Worm (Caenorhabditis elegans) whole organism, late embryonic: ENCODE results near the gene mac-1.
A peak's percentile ranks its signal among the peaks of the same experiment; 100 is the strongest.

Experiments used
- C08G9.2 ChIP-seq: sonication (generic microtip); optimal IDR thresholded peaks from 2 replicates; lab custom pipeline; 2016; ENCODE audit warnings: mild to moderate bottlenecking, missing genetic modification characterization, moderate library complexity, missing compliant biosample characterization
- F13H6.1 ChIP-seq: sonication (generic microtip); optimal IDR thresholded peaks from 2 replicates; lab custom pipeline; 2016; ENCODE audit warnings: missing genetic modification characterization, missing compliant biosample characterization
- T23F11.4 ChIP-seq: fragments of 200-800 bp; sonication (Bioruptor generic); optimal IDR thresholded peaks from 2 replicates; lab custom pipeline; 2018; ENCODE audit warnings: mild to moderate bottlenecking, missing genetic modification characterization, missing compliant biosample characterization
- ama-1 ChIP-seq: fragments of 150-350 bp; optimal IDR thresholded peaks from 2 replicates; lab custom pipeline; 2014
- ceh-14 ChIP-seq: sonication (generic microtip); optimal IDR thresholded peaks from 2 replicates; lab custom pipeline; 2016; ENCODE audit warnings: missing genotype, missing genetic modification characterization, missing compliant biosample characterization
- ceh-18 ChIP-seq: sonication (generic microtip); optimal IDR thresholded peaks from 2 replicates; lab custom pipeline; 2016; ENCODE audit warnings: missing genetic modification characterization, missing compliant biosample characterization
- ceh-19 ChIP-seq: fragments of 200-800 bp; sonication (Bioruptor generic); optimal IDR thresholded peaks from 2 replicates; lab custom pipeline; 2018; ENCODE audit warnings: mild to moderate bottlenecking, missing genetic modification characterization, missing compliant biosample characterization
- ceh-2 ChIP-seq: sonication (generic microtip); optimal IDR thresholded peaks from 2 replicates; lab custom pipeline; 2016; ENCODE audit warnings: missing genotype, missing genetic modification characterization, missing compliant biosample characterization
- ceh-24 ChIP-seq: sonication (generic microtip); optimal IDR thresholded peaks from 2 replicates; lab custom pipeline; 2016; ENCODE audit warnings: mild to moderate bottlenecking, missing genetic modification characterization, missing compliant biosample characterization
- ceh-30 ChIP-seq: fragments of 150-350 bp; optimal IDR thresholded peaks from 2 replicates; lab custom pipeline; 2014; ENCODE audit warnings: missing biosample characterization, missing genetic modification characterization
- ceh-31 ChIP-seq: sonication (generic microtip); optimal IDR thresholded peaks from 2 replicates; lab custom pipeline; 2016; ENCODE audit warnings: missing genetic modification characterization, missing compliant biosample characterization
- ceh-48 ChIP-seq: sonication (generic microtip); optimal IDR thresholded peaks from 2 replicates; lab custom pipeline; 2016; ENCODE audit warnings: missing genetic modification characterization, inconsistent platforms, missing compliant biosample characterization
- ceh-6 ChIP-seq: fragments of 200-800 bp; sonication (Bioruptor generic); optimal IDR thresholded peaks from 2 replicates; lab custom pipeline; 2018; ENCODE audit warnings: mild to moderate bottlenecking, missing genetic modification characterization, missing compliant biosample characterization
- ceh-9 ChIP-seq: sonication (generic microtip); optimal IDR thresholded peaks from 2 replicates; lab custom pipeline; 2016; ENCODE audit warnings: mild to moderate bottlenecking, missing genetic modification characterization, inconsistent platforms, missing compliant biosample characterization
- elt-2 ChIP-seq: sonication (generic microtip); optimal IDR thresholded peaks from 2 replicates; lab custom pipeline; 2016; ENCODE audit warnings: missing genetic modification reagents, missing genetic modification characterization, missing compliant biosample characterization
- ets-4 ChIP-seq: sonication (generic microtip); optimal IDR thresholded peaks from 2 replicates; lab custom pipeline; 2016; ENCODE audit warnings: missing genetic modification characterization, missing compliant biosample characterization
- fkh-10 ChIP-seq: fragments of 150-350 bp; optimal IDR thresholded peaks from 2 replicates; lab custom pipeline; 2014; ENCODE audit warnings: missing biosample characterization, missing genetic modification reagents, missing genetic modification characterization
- fkh-6 ChIP-seq: sonication (generic microtip); optimal IDR thresholded peaks from 2 replicates; lab custom pipeline; 2016; ENCODE audit warnings: missing genetic modification characterization, missing compliant biosample characterization
- hlh-15 ChIP-seq: sonication (generic microtip); optimal IDR thresholded peaks from 2 replicates; lab custom pipeline; 2016; ENCODE audit warnings: missing genetic modification characterization, missing compliant biosample characterization
- hlh-30 ChIP-seq: sonication (generic microtip); optimal IDR thresholded peaks from 2 replicates; lab custom pipeline; 2017; ENCODE audit warnings: antibody characterized with exemption, missing genetic modification characterization, missing compliant biosample characterization; ENCODE audit not compliant: insufficient read depth
- hlh-8 ChIP-seq: sonication (generic microtip); optimal IDR thresholded peaks from 2 replicates; lab custom pipeline; 2016; ENCODE audit warnings: missing genotype, missing genetic modification characterization, missing compliant biosample characterization
- lin-11 ChIP-seq: fragments of 200-800 bp; sonication (Bioruptor generic); optimal IDR thresholded peaks from 2 replicates; lab custom pipeline; 2018; ENCODE audit warnings: mild to moderate bottlenecking, missing genetic modification characterization, missing compliant biosample characterization
- nhr-11 ChIP-seq: fragments of 150-350 bp; optimal IDR thresholded peaks from 2 replicates; lab custom pipeline; 2014; ENCODE audit warnings: missing biosample characterization, missing genetic modification characterization
- nhr-232 ChIP-seq: sonication (generic microtip); optimal IDR thresholded peaks from 2 replicates; lab custom pipeline; 2016; ENCODE audit warnings: missing genetic modification characterization, missing compliant biosample characterization
- npax-4 ChIP-seq: sonication (generic microtip); optimal IDR thresholded peaks from 2 replicates; lab custom pipeline; 2016; ENCODE audit warnings: missing genetic modification characterization, missing compliant biosample characterization
- pag-3 ChIP-seq: sonication (generic microtip); optimal IDR thresholded peaks from 2 replicates; lab custom pipeline; 2016; ENCODE audit warnings: missing compliant biosample characterization, missing genetic modification characterization, borderline replicate concordance
- pat-9 ChIP-seq: fragments of 200-800 bp; sonication (Bioruptor generic); optimal IDR thresholded peaks from 2 replicates; lab custom pipeline; 2018; ENCODE audit warnings: mild to moderate bottlenecking, missing genetic modification characterization, moderate library complexity, missing compliant biosample characterization
- pha-4 ChIP-seq: fragments of 150-350 bp; optimal IDR thresholded peaks from 2 replicates; lab custom pipeline; 2018; ENCODE audit warnings: missing biosample characterization, missing genetic modification reagents, missing genetic modification characterization
- sox-4 ChIP-seq: sonication (generic microtip); optimal IDR thresholded peaks from 2 replicates; lab custom pipeline; 2017; ENCODE audit warnings: mild to moderate bottlenecking, missing genetic modification characterization, inconsistent platforms, missing compliant biosample characterization
- tbx-7 ChIP-seq: sonication (generic microtip); optimal IDR thresholded peaks from 2 replicates; lab custom pipeline; 2016; ENCODE audit warnings: missing genotype, missing genetic modification characterization, missing compliant biosample characterization
- ttx-3 ChIP-seq: sonication (generic microtip); optimal IDR thresholded peaks from 2 replicates; lab custom pipeline; 2016; ENCODE audit warnings: missing genetic modification reagents, missing genetic modification characterization, missing compliant biosample characterization
- unc-3 ChIP-seq, 2 experiments: fragments of 200-800 bp in 1 of 2; sonication (Bioruptor generic) in 1 of 2; sonication (generic microtip) in 1 of 2; conservative IDR thresholded peaks in 1 of 2; optimal IDR thresholded peaks in 1 of 2; 2 replicates each; pipeline versions ENCODE4 v1.3.6 to Lab custom; 2016 to 2022; ENCODE audit warnings: missing compliant biosample characterization in 2 of 2, missing genetic modification characterization in 2 of 2, missing genetic modification reagents in 1 of 2
- unc-42 ChIP-seq: sonication (generic microtip); optimal IDR thresholded peaks from 2 replicates; lab custom pipeline; 2016; ENCODE audit warnings: missing genotype, missing genetic modification characterization, missing compliant biosample characterization
- unc-86 ChIP-seq: sonication (generic microtip); optimal IDR thresholded peaks from 2 replicates; lab custom pipeline; 2016; ENCODE audit warnings: missing genetic modification characterization, missing compliant biosample characterization
- ztf-16 ChIP-seq: sonication (generic microtip); optimal IDR thresholded peaks from 2 replicates; lab custom pipeline; 2017; ENCODE audit warnings: missing genetic modification characterization, missing compliant biosample characterization

Gene mac-1

DNA sequence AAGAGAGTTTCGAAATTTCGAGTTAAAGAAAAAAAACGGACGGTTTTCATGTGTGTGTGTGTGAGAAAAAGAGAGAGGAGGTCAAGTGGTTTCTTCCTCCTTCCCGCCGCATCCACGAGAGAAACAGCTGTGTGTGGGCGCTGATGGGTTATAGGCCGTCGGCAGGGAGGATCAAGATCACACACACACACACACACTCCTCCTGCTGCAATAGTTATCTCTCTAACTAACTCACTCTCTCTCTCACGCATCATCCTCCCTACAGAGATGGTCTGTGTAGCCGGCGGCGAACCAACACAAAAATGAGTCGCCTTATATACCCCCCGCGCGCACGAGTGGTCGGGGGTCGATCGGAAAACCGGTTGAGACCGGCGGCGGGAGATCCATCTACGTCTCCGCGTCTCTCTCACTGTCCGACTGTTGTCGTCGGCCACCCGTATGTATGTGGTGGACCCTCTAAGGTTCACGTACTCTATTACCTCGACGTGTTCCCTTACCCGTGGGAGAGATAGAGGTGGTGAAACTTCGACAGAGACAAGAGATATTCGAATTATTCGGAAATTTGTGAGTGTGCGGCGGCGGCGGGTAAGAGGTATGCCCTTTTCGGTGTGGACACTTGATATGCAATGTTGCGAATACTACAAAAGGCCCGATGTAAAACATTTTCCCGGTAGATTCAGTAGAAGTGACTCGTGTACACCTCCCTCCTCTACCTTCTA lies 29.1 kb downstream of the mac-1 start (continued):
- TF ChIP-seq ceh-18 (tag; lab: Kevin White, UChicago) (peak; percentile 71), hlh-15 (tag; lab: Kevin White, UChicago) (no peak), ceh-19 (GFP tag; lab: Kevin White, UChicago) (no peak), ama-1 (no peak), nhr-11 (tag; lab: Kevin White, UChicago) (no peak), ceh-2 (tag; lab: Kevin White, UChicago) (peak; percentile 26), ceh-48 (no peak), T23F11.4 (GFP tag; lab: Kevin White, UChicago) (peak; percentile 15), unc-86 (tag; lab: Kevin White, UChicago) (no peak), fkh-6 (no peak), unc-42 (no peak), lin-11 (tag; lab: Kevin White, UChicago) (no peak), ztf-16 (tag; lab: Kevin White, UChicago) (peak; percentile 36), ceh-24 (tag; lab: Kevin White, UChicago) (no peak), sox-4 (tag; lab: Kevin White, UChicago) (no peak), ceh-14 (peak; percentile 0), ceh-9 (no peak), ceh-30 (no peak)

DNA sequence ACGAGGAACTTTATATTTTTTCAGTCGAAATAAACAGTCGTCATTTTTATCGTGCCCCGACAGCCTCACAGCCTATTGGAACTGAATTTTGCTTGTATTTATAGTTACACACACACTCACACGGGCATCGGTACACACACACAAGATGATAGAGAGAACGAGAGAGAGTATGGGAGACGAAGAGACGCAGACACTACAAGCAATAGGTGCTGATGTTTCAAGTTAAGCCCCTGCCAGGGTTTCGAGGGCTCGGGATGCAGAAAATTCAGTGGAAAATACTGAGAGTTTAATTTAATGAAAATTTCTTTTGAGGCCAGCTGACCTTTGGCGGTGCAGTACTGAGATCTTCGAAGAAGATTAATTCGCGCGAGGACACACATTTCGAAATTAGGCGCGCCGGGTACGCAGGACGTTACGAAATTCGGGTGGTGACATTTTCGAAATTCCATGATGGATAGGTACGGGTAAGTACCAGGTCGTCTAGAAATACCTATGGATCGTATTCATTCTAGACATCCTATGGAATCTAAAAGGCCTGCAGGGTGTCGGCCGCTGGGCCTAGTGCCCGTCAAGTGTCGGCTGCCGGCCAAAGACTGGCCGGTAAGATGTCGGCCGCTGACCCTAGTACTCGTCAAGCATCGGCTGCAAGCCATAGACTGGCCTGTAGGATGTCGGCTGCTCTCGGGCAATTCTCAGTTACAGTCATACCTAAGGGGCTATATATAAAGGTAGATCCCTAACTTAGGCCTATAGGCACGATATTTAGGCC lies 30.0 kb downstream of the mac-1 start:
- TF ChIP-seq ttx-3, result no peak
- no peak for TF ChIP-seq ceh-18 (tag; lab: Kevin White, UChicago)
- TF ChIP-seq T23F11.4 (GFP tag; lab: Kevin White, UChicago), result no peak
- TF ChIP-seq hlh-8 (tag; lab: Kevin White, UChicago), result no peak

DNA sequence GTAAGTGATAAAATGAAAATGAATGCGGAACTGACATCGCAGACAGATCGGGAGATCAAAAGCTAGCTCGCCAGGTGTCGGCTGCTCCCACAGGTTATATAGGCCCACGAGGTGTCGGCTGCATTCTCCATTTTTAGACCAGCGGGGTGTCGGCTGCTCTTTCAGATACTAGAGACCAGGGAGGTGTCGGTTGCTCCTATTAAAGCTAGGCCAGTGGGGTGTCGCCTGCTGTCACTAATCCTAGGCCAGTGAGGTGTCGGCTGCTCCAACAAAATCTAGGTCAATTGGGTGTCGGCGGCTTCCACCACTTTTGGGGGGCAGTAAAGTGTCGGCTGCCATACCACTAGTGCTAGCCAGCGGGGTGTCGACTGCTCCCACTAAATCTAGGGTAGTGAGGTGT lies 30.8 kb downstream of the mac-1 start:
- TF ChIP-seq fkh-10 (GFP tag; lab: Kevin White, UChicago), result no peak
- no peak for TF ChIP-seq pag-3 (tag; lab: Kevin White, UChicago)
- no peak for TF ChIP-seq ceh-31

DNA sequence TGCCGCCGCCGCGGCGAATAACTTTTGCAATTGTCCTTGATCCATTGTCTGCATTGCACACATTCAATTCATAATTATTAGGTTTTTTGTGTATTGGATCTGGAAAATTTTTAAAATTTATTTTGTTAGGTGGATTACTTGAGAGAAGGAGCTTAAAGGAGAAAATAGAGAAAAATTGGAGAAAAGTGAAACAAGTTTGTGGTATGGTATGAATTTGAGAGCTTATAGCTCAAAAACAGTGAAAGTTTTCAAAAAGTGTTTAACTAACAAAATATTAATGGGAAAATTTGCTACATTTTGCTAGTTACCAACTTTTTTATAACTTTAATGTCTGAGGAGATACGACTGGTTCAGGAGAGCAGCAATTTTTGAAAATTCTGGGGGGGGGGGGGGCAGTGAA lies 35.0 kb downstream of the mac-1 start, which contains the start of gene ztf-22:
TSS of gene ztf-22 (minus strand) at position 101 of the 400 bp plus-strand sequence.
- no peak for TF ChIP-seq nhr-11 (tag; lab: Kevin White, UChicago)
- TF ChIP-seq elt-2 (tag; lab: Kevin White, UChicago), result no peak
- TF ChIP-seq F13H6.1 (tag; lab: Kevin White, UChicago), result no peak
- no peak for TF ChIP-seq pat-9 (tag; lab: Kevin White, UChicago)
- no peak for TF ChIP-seq unc-3 (GFP tag; conservative IDR thresholded peaks at IDR 0.05; lab: Robert Waterston, UW)
- no peak for TF ChIP-seq unc-3 (tag; optimal IDR thresholded peaks at IDR 0.05; lab: Kevin White, UChicago)
- no peak for TF ChIP-seq npax-4
- TF ChIP-seq ceh-6 (GFP tag; lab: Kevin White, UChicago), result no peak
- TF ChIP-seq ceh-30, result no peak
- no peak for TF ChIP-seq nhr-232 (tag; lab: Kevin White, UChicago)
- TF ChIP-seq C08G9.2, result no peak
- no peak for TF ChIP-seq pha-4 (tag; lab: Kevin White, UChicago)
- TF ChIP-seq hlh-30 (tag; lab: Kevin White, UChicago), result no peak
- no peak for TF ChIP-seq T23F11.4 (GFP tag; lab: Kevin White, UChicago)
- TF ChIP-seq ets-4 (tag; lab: Kevin White, UChicago), result no peak
- no peak for TF ChIP-seq ttx-3
- TF ChIP-seq tbx-7 (tag; lab: Kevin White, UChicago), result no peak
